Worm (Caenorhabditis elegans): Measurements from ENCODE around the gene ins-6.

The ins-6 gene

DNA sequence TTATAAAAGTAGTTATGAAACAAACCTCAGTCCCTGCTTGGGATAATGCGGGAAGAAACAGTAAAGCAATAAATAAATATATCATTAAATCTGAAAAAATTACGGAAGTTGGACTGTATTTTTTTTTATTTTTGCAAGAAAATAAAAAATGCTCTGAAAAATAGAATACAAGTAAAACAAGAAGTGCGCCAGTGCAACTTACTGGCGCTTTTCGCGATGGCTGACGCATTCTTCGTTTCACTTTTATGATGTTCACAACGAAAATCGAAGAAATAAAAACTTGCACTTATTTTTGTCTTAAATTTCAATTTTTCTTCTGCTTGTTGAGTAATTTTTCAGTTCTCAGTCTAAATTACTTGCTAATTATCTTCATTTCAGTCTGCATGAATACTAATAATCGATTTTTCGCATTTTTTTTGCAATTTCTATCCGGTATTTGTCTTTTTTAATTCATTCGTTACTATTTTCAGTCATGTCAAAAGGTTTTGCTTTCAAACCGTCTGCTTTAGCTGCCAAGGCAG is 47.5 kb downstream of the ins-6 start, which contains the start of the genes R12C12.6 and ran-5:
Gene R12C12.6 (minus strand): TSS at position 229 of the 521 bp plus-strand sequence.
Gene ran-5 (plus strand): TSS at position 471 of the 521 bp plus-strand sequence.
- TF ChIP-seq ahr-1 (tag; optimal IDR thresholded peaks at IDR 0.05) = no peak
- TF ChIP-seq mec-3 (tag; optimal IDR thresholded peaks at IDR 0.05; ENCODE audit: borderline replicate concordance) = no peak
- peak; percentile 32 for TF ChIP-seq dve-1 (tag; optimal IDR thresholded peaks at IDR 0.05)
- TF ChIP-seq ttx-3 (tag; optimal IDR thresholded peaks at IDR 0.05) = peak; percentile 24
- TF ChIP-seq ceh-30 (tag; optimal IDR thresholded peaks at IDR 0.05) = peak; percentile 75
- 0 out of 2 replicates have a peak, but pooled peaks have one; percentile 28 for TF ChIP-seq unc-3 (GFP tag; conservative IDR thresholded peaks at IDR 0.05)
- no peak for TF ChIP-seq unc-3 (tag; optimal IDR thresholded peaks at IDR 0.05)
- TF ChIP-seq tbx-2 (tag; optimal IDR thresholded peaks at IDR 0.05) = peak; percentile 48
- TF ChIP-seq ceh-48 (tag; optimal IDR thresholded peaks at IDR 0.05) = peak; percentile 4
- no peak for TF ChIP-seq ref-2 (tag; optimal IDR thresholded peaks at IDR 0.05)
- TF ChIP-seq che-1 (tag; optimal IDR thresholded peaks at IDR 0.05) = no peak
- TF ChIP-seq elt-2 (tag; optimal IDR thresholded peaks at IDR 0.05) = peak; percentile 74
- no peak for TF ChIP-seq pros-1 (tag; optimal IDR thresholded peaks at IDR 0.05)
- peak; percentile 16 for TF ChIP-seq sdc-2 (tag; optimal IDR thresholded peaks at IDR 0.05)
- no peak for TF ChIP-seq pha-2 (tag; optimal IDR thresholded peaks at IDR 0.05)
- no peak for TF ChIP-seq ceh-45 (GFP tag; IDR thresholded peaks at IDR 0.05)
- no peak for TF ChIP-seq rnt-1 (tag; optimal IDR thresholded peaks at IDR 0.05)
- TF ChIP-seq K02D7.2 (tag; optimal IDR thresholded peaks at IDR 0.05) = no peak
- no peak for TF ChIP-seq hlh-13 (GFP tag; optimal IDR thresholded peaks at IDR 0.05)
- peak; percentile 42 for TF ChIP-seq sox-4 (tag; optimal IDR thresholded peaks at IDR 0.05)
- TF ChIP-seq ztf-16 (tag; optimal IDR thresholded peaks at IDR 0.05) = peak; percentile 44
- peak; percentile 35 for TF ChIP-seq lin-11 (tag; optimal IDR thresholded peaks at IDR 0.05)
- TF ChIP-seq Y22D7AL.16 (tag; optimal IDR thresholded peaks at IDR 0.05) = no peak
- peak; percentile 52 for TF ChIP-seq nfya-1 (tag; optimal IDR thresholded peaks at IDR 0.05)
- peak; percentile 21 for TF ChIP-seq F13H6.1 (tag; optimal IDR thresholded peaks at IDR 0.05)
- no peak for TF ChIP-seq pag-3 (tag; optimal IDR thresholded peaks at IDR 0.05; ENCODE audit: borderline replicate concordance)
- peak; percentile 34 for TF ChIP-seq ceh-31 (tag; optimal IDR thresholded peaks at IDR 0.05)
- peak; percentile 37 for TF ChIP-seq ceh-34 (tag; optimal IDR thresholded peaks at IDR 0.05)
- TF ChIP-seq odd-2 (tag; optimal IDR thresholded peaks at IDR 0.05) = peak; percentile 2
- TF ChIP-seq T23F11.4 (GFP tag; optimal IDR thresholded peaks at IDR 0.05) = no peak
- peak; percentile 11 for TF ChIP-seq ceh-2 (tag; optimal IDR thresholded peaks at IDR 0.05)
- peak; percentile 14 for TF ChIP-seq ceh-18 (tag; optimal IDR thresholded peaks at IDR 0.05)
- peak; percentile 45 for TF ChIP-seq unc-86 (tag; optimal IDR thresholded peaks at IDR 0.05)
- peak; percentile 31 for TF ChIP-seq C08G9.2 (tag; optimal IDR thresholded peaks at IDR 0.05)

DNA sequence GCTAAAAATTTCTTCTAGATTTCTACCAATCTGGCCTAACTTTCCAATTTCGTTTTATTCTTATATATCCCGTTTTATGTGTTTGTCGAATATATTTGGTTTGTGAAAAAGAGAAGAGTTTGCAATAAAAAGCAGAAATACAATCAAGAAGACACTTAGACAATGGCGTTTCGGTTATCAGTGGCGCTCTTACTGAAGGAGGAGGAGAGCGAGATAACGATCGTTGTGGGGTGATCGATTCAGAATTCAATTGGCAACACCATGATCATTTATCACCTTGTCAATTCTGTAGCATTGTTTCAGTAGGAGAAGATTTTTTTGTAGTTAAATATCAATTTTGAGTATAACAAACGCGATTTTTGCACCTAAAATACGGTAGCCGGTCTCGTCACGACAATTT is 49.3 kb downstream of the ins-6 start:
- peak; percentile 78 for TF ChIP-seq elt-2 (tag; optimal IDR thresholded peaks at IDR 0.05)
- TF ChIP-seq lim-6 (tag; optimal IDR thresholded peaks at IDR 0.05) = no peak

DNA sequence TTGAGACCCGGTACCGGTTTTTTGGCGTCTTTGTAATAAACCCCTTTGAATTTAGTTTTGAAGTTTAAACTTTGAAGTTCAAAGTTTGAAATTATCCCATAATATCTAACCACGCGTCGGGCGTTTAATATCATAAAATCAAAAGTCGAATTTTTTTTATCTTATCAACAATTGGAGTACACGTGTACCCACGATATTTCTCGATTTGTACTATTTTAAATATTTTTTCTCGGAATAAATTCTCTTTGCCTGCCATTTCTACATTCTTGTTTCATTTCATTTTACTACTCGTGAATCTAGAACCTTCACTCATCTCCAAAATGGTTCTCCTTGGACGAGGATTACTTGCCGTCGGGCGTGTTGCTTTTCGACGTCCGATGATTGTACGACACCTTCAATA is 49.9 kb downstream of the ins-6 start, which contains the start of gene gldc-1:
Gene gldc-1 (plus strand): TSS at position 301 of the 400 bp plus-strand sequence.
- TF ChIP-seq unc-42 (tag; optimal IDR thresholded peaks at IDR 0.05) (no peak), lin-11 (tag; optimal IDR thresholded peaks at IDR 0.05) (no peak), fkh-10 (GFP tag; optimal IDR thresholded peaks at IDR 0.05) (no peak), nhr-232 (tag; optimal IDR thresholded peaks at IDR 0.05) (no peak), C38D4.7 (GFP tag; optimal IDR thresholded peaks at IDR 0.05) (no peak), ref-2 (tag; optimal IDR thresholded peaks at IDR 0.05) (no peak), che-1 (tag; optimal IDR thresholded peaks at IDR 0.05) (no peak)
